Worm (Caenorhabditis elegans) whole organism, midembryonic: ENCODE results near the gene srz-6.

Experiments
- T22C8.4 ChIP-seq: fragments of 200-800 bp; sonication (Bioruptor generic); IDR thresholded peaks from 2 replicates; pipeline ENCODE4 v1.3.6; 2022; ENCODE audit warnings: missing genetic modification characterization, missing compliant biosample characterization
- cog-1 ChIP-seq: sonication (generic microtip); optimal IDR thresholded peaks from 2 replicates; lab custom pipeline; 2016; ENCODE audit warnings: missing genetic modification characterization, missing compliant biosample characterization
- flt-1 ChIP-seq: fragments of 200-800 bp; sonication (Bioruptor generic); IDR thresholded peaks from 2 replicates; pipeline ENCODE4 v1.3.6; 2022; ENCODE audit warnings: missing genetic modification characterization, missing compliant biosample characterization
- klf-2 ChIP-seq: fragments of 200-800 bp; sonication (Bioruptor generic); conservative IDR thresholded peaks from 2 replicates; pipeline ENCODE4 v1.3.6; 2022; ENCODE audit warnings: missing genetic modification reagents, missing genetic modification characterization, missing compliant biosample characterization
- med-1 ChIP-seq: sonication (generic microtip); optimal IDR thresholded peaks from 2 replicates; lab custom pipeline; 2017; ENCODE audit warnings: missing genetic modification characterization, mild to moderate bottlenecking, missing compliant biosample characterization, antibody characterized with exemption, missing genetic modification reagents; ENCODE audit not compliant: insufficient read depth
- ref-1 ChIP-seq: fragments of 200-800 bp; sonication (Bioruptor generic); conservative IDR thresholded peaks from 2 replicates; pipeline ENCODE4 v1.3.6; 2022; ENCODE audit warnings: missing genetic modification reagents, missing genetic modification characterization, missing compliant biosample characterization
- tab-1 ChIP-seq: fragments of 200-800 bp; sonication (Bioruptor generic); IDR thresholded peaks from 2 replicates; pipeline ENCODE4 v1.3.6; 2022; ENCODE audit warnings: missing genetic modification characterization, missing compliant biosample characterization
- ztf-23 ChIP-seq: fragments of 200-800 bp; sonication (Bioruptor generic); IDR thresholded peaks from 2 replicates; pipeline ENCODE4 v1.3.6; 2022; ENCODE audit warnings: missing genetic modification reagents, missing genetic modification characterization, missing compliant biosample characterization
- ztf-29 ChIP-seq: fragments of 200-800 bp; sonication (Bioruptor generic); IDR thresholded peaks from 2 replicates; pipeline ENCODE4 v1.3.6; 2022; ENCODE audit warnings: missing genetic modification reagents, missing genetic modification characterization, missing compliant biosample characterization

srz-6 gene

DNA sequence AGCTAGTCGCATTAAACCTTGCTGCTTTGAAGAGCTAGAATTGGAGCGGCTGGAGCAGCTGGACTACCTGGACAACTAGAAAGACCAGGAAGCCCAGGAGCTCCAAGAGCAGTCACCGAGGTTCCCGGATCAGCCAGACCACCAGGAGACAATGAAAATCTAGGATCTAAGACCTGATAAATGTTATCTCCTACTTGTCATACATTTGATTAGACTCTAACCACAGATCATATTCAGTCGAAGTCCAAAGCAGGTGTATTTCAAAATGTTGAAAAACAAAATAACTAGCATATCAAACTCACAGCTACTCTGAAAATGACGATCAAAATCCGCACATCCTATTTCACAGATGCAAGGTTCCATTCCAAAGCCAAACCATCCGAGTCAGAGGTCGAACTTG lies at the start of gene srz-6:
Gene srz-6, plus strand, starts transcription at position 301 of the 400 bp plus-strand sequence.
- TF ChIP-seq T22C8.4 (GFP tag; lab: Robert Waterston, UW) (no peak), tab-1 (no peak), ztf-23 (GFP tag; lab: Robert Waterston, UW) (no peak), cog-1 (no peak), klf-2 (GFP tag; lab: Robert Waterston, UW) (no peak), ref-1 (GFP tag; lab: Robert Waterston, UW) (no peak), med-1 (GFP tag; lab: Kevin White, UChicago) (no peak), ztf-29 (GFP tag; lab: Robert Waterston, UW) (no peak), flt-1 (no peak)

DNA sequence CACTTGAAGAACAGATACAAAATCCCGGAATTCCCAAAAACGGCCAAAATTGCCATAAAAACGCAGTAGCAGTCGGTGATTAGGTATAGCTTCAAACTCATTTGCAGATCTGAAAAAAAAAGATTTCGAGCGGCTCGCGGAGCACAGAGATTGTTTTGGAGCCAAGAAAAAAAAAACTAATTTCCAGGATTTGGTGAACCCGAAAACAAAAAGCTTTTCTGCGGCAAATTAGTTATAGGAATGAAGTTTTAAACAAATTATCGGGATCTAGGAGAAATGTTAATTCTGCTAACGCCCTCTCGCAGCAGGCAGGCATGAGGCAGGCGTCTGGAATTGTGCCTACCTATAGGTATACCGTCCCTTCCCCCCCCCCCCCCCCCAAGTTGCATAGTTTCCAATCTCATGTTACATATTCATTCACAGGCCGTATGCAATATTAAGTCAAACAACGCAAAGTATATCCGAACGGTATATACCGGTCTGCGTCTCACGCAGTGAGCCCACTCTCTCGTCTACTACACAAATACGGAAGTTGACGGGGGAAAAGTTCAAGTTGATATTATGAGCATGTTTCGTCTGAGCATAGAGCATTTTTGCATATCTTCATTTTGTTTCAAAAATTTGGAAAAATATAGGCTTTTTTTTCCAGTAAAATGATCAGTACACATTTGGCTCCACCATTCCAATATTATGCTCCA lies 47.2 kb upstream of the srz-6 start, which contains the start of the genes W05H5.1 and pitr-6:
Gene W05H5.1, minus strand, starts transcription at position 101 of the 698 bp plus-strand sequence.
Gene pitr-6, plus strand, starts transcription at position 648 of the 698 bp plus-strand sequence.
- TF ChIP-seq flt-1 (no peak), ztf-29 (GFP tag; lab: Robert Waterston, UW) (no peak), ztf-23 (GFP tag; lab: Robert Waterston, UW) (no peak), klf-2 (GFP tag; lab: Robert Waterston, UW) (no peak), T22C8.4 (GFP tag; lab: Robert Waterston, UW) (no peak), cog-1 (no peak), tab-1 (no peak), med-1 (GFP tag; lab: Kevin White, UChicago) (no peak), ref-1 (GFP tag; lab: Robert Waterston, UW) (no peak)

DNA sequence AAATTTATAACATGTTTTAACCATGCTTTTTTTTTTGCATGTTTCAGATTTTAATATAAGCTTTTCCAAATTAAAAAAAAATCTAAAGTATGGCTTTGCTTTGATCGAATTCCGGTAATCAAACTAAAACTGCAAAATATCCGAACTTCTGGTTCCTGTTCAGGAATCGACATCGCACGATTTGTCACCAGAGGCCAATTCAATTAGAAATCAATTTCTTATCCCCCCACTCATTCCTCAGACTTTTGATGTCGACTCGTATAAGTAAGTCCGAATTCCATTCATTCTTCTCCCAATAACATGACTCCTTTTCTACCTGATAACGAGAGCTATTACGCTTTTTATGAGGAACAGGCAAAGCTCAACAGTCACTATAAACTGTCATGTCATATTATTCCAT lies 43.8 kb upstream of the srz-6 start, which contains the start of gene srh-27:
Gene srh-27, plus strand, starts transcription at position 301 of the 400 bp plus-strand sequence.
- TF ChIP-seq cog-1: no peak
- no peak for TF ChIP-seq flt-1
- TF ChIP-seq med-1 (GFP tag; lab: Kevin White, UChicago): no peak
- TF ChIP-seq ref-1 (GFP tag; lab: Robert Waterston, UW): no peak
- no peak for TF ChIP-seq tab-1
- no peak for TF ChIP-seq klf-2 (GFP tag; lab: Robert Waterston, UW)
- TF ChIP-seq ztf-29 (GFP tag; lab: Robert Waterston, UW): no peak

DNA sequence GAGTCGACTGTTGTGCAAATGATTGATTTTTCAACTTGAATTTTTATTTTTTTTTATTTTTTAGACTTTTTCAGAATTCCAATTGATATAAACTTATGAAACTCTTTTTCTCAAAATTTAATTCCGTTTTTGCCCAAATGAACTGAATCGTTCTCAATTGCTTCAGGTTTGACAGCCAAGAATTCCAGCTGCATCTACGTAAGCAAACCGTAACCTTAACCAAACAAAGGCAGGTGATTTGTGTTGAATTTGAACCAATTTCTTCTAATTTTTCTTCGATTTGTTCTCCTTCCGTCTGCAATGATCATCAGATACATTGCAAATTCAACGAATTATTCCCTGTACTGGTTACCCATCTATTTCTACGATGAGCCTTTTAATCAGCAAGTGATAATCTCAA lies 42.2 kb upstream of the srz-6 start, which contains the start of gene sre-34:
Gene sre-34, plus strand, starts transcription at position 301 of the 400 bp plus-strand sequence.
- no peak for TF ChIP-seq tab-1
- no peak for TF ChIP-seq med-1 (GFP tag; lab: Kevin White, UChicago)
- TF ChIP-seq ztf-23 (GFP tag; lab: Robert Waterston, UW): no peak
- no peak for TF ChIP-seq flt-1
- no peak for TF ChIP-seq ztf-29 (GFP tag; lab: Robert Waterston, UW)
- no peak for TF ChIP-seq T22C8.4 (GFP tag; lab: Robert Waterston, UW)
- no peak for TF ChIP-seq cog-1
- no peak for TF ChIP-seq ref-1 (GFP tag; lab: Robert Waterston, UW)
- TF ChIP-seq klf-2 (GFP tag; lab: Robert Waterston, UW): no peak

DNA sequence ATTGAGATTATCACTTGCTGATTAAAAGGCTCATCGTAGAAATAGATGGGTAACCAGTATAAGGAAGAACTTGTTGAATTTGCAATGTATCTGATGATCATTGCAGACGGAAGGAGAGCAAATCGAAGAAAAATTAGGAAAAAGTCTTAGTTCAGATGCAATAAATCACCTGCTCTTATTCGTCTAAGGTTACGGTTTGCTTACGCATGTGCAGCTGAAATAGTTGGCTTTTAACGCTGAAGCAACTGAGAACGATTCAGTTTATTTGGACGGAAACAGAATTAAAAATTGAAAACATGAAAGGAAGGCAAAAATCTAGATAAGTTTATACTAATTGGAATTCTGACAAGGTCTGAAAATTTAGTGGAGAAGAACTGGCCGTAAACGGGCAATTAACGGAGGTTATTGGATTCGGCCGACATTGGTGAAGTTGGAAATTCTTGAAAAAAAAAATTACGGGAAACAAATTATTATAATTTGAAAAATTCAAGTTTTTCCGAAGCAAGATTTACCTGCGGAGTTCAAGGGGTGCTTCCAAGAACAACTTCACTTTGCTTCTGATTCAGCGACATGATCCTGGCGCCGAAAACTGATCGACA lies 39.2 kb upstream of the srz-6 start, which contains the start of the genes sre-35 and sre-33:
Gene sre-35, minus strand, starts transcription at position 101 of the 599 bp plus-strand sequence.
Gene sre-33, plus strand, starts transcription at position 549 of the 599 bp plus-strand sequence.
- no peak for TF ChIP-seq T22C8.4 (GFP tag; lab: Robert Waterston, UW)
- TF ChIP-seq tab-1: no peak
- TF ChIP-seq ztf-29 (GFP tag; lab: Robert Waterston, UW): no peak
- no peak for TF ChIP-seq klf-2 (GFP tag; lab: Robert Waterston, UW)
- TF ChIP-seq cog-1: no peak
- no peak for TF ChIP-seq flt-1
- TF ChIP-seq ref-1 (GFP tag; lab: Robert Waterston, UW): no peak
- TF ChIP-seq ztf-23 (GFP tag; lab: Robert Waterston, UW): no peak
- TF ChIP-seq med-1 (GFP tag; lab: Kevin White, UChicago): no peak

DNA sequence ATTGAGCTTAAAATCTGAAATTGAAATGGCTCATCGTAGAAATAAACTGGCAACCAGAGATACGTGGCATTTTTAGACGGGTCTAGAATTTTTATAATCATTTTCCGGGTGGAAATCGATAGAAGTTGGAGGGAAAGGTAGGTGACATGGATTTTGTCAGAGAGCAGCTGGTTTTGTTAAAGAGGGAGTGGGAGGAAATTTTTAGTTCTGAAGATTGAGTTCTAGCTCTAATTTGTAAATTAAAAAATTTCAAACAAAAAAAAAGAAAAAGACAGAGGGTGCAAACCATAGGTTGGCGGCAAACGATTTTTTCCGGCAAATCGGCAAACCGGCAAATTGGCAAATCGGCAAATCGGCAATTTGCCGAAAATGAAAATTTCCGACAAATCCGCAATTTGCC lies 35.4 kb upstream of the srz-6 start, which contains the start of gene sre-32:
Gene sre-32, minus strand, starts transcription at position 101 of the 400 bp plus-strand sequence.
- TF ChIP-seq tab-1 (0 out of 2 replicates have a peak, but pooled peaks have one; percentile 42), klf-2 (GFP tag; lab: Robert Waterston, UW) (no peak), cog-1 (no peak)

DNA sequence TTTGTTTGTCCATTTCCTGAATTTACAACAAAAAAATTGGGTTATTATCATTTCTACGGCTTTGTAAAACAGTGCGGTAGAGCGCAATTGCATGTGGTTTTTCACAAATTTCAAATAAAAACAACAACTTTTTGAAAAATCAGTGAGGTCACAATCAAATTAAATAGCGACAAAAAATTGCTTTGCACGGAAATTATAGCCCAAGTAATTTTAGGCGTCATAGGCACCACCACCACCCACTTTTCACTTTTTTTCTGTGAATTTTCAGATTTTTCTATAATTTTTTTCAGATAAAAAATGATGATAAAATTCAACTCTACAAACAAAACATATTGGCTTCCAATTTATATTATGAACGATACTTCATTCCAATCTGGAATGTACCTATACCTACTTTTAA lies 34.8 kb upstream of the srz-6 start, which contains the start of gene sre-38:
Gene sre-38, plus strand, starts transcription at position 301 of the 400 bp plus-strand sequence.
- TF ChIP-seq ztf-29 (GFP tag; lab: Robert Waterston, UW) (no peak), flt-1 (no peak), tab-1 (no peak), ztf-23 (GFP tag; lab: Robert Waterston, UW) (no peak), klf-2 (GFP tag; lab: Robert Waterston, UW) (no peak), cog-1 (no peak), ref-1 (GFP tag; lab: Robert Waterston, UW) (no peak), T22C8.4 (GFP tag; lab: Robert Waterston, UW) (no peak), med-1 (GFP tag; lab: Kevin White, UChicago) (no peak)

DNA sequence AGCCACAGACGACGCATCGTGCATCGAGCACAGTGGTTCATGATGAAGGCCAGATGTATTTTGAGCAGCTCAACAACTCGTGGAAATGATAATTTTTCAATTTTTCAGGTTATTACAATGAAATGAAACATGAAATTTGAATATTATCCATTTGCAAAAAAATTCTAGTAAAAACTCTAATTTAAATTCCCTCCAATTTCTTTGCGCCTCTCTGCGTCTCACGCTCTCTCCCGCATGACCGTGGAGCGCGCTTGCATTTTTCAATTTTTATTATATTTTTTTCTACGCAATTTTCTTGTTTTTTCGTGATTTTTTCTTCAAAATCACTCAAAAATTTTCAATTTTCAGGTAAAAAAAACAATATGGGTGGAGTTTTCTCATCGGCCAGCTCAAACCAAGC lies 32.6 kb upstream of the srz-6 start, which contains the start of gene tag-281:
Gene tag-281, plus strand, starts transcription at position 340 of the 400 bp plus-strand sequence.
- TF ChIP-seq cog-1: peak; percentile 48
- TF ChIP-seq ztf-23 (GFP tag; lab: Robert Waterston, UW): 0 out of 2 replicates have a peak, but pooled peaks have one; percentile 44
- no peak for TF ChIP-seq tab-1
